Fruit fly (Drosophila melanogaster): Measurements from ENCODE around the gene CG1737.

- TF ChIP-seq usp (GFP tag; optimal IDR thresholded peaks at IDR 0.05) (no peak), CG8478 (optimal IDR thresholded peaks at IDR 0.05) (no peak), EcR (GFP tag; optimal IDR thresholded peaks at IDR 0.05) (no peak)
Measured at dm6 chrX:11349780-11350179, 628 bp upstream of the CG1737 start, which contains the start of gene NdufV3.
